Worm (Caenorhabditis elegans): ENCODE results near the gene Y53C12A.3.

The Y53C12A.3 gene

ce11 chrII:9686663-9687193 is 19.3 kb downstream of the Y53C12A.3 start, which contains the start of gene ZK1320.9 (continued):
- no peak for TF ChIP-seq ceh-44 (GFP tag; IDR thresholded peaks at IDR 0.05)
- peak; percentile 76 for TF ChIP-seq nhr-76 (tag; optimal IDR thresholded peaks at IDR 0.05)
- TF ChIP-seq jun-1 (tag; optimal IDR thresholded peaks at IDR 0.05), result no peak
- TF ChIP-seq nhr-6 (tag; optimal IDR thresholded peaks at IDR 0.05), result no peak
- no peak for TF ChIP-seq ZK337.2 (GFP tag; IDR thresholded peaks at IDR 0.05)
- TF ChIP-seq aly-2 (tag; optimal IDR thresholded peaks at IDR 0.05), result no peak
- no peak for TF ChIP-seq unc-39 (tag; optimal IDR thresholded peaks at IDR 0.05)
- no peak for TF ChIP-seq mxl-3 (GFP tag; optimal IDR thresholded peaks at IDR 0.05)
- TF ChIP-seq pha-4 (GFP tag; IDR thresholded peaks at IDR 0.05), result no peak
- TF ChIP-seq pha-4 (tag; optimal IDR thresholded peaks at IDR 0.05), result peak; percentile 24
- no peak for TF ChIP-seq daf-16 (GFP tag; optimal IDR thresholded peaks at IDR 0.05)
- TF ChIP-seq daf-16 (tag; optimal IDR thresholded peaks at IDR 0.05), result peak; percentile 54
- TF ChIP-seq Y105C5A.15 (GFP tag; IDR thresholded peaks at IDR 0.05), result no peak
- no peak for TF ChIP-seq nhr-42 (GFP tag; IDR thresholded peaks at IDR 0.05)
- no peak for TF ChIP-seq daf-19 (GFP tag; conservative IDR thresholded peaks at IDR 0.05)
- no peak for TF ChIP-seq lin-13 (GFP tag; optimal IDR thresholded peaks at IDR 0.05)

- TF ChIP-seq T26A8.4 (GFP tag; IDR thresholded peaks at IDR 0.05) (0 out of 2 replicates have a peak, but pooled peaks have one; percentile 24), nhr-76 (tag; optimal IDR thresholded peaks at IDR 0.05) (no peak), unc-62 (GFP tag; optimal IDR thresholded peaks at IDR 0.05 in 1 of 2) (peak in 1 of 2 experiments; percentile 52), unc-62 (tag; optimal IDR thresholded peaks at IDR 0.05) (no peak)
Observed at ce11 chrII:9684175-9684574, 21.9 kb downstream of the Y53C12A.3 start.

ce11 chrII:9682044-9682443 is 24.0 kb downstream of the Y53C12A.3 start:
- TF ChIP-seq mes-2 (tag; optimal IDR thresholded peaks at IDR 0.05; ENCODE audit: poor library complexity, severe bottlenecking) (no peak), fkh-10 (GFP tag; optimal IDR thresholded peaks at IDR 0.05) (peak; percentile 18), F44E2.7 (GFP tag; IDR thresholded peaks at IDR 0.05) (no peak)

ce11 chrII:9680493-9680892 is 25.5 kb downstream of the Y53C12A.3 start, which contains the start of gene ZK1320.13:
TSS of gene ZK1320.13 (plus strand) at chrII:9680793.
- no peak for TF ChIP-seq duxl-1 (tag; optimal IDR thresholded peaks at IDR 0.05; ENCODE audit: poor library complexity)
- TF ChIP-seq cey-2 (tag; optimal IDR thresholded peaks at IDR 0.05; ENCODE audit: borderline replicate concordance, insufficient read depth), result no peak
- TF ChIP-seq daf-16 (GFP tag; optimal IDR thresholded peaks at IDR 0.05), result no peak
- no peak for TF ChIP-seq daf-16 (tag; optimal IDR thresholded peaks at IDR 0.05)
- TF ChIP-seq egl-43 (GFP tag; IDR thresholded peaks at IDR 0.05), result no peak
- no peak for TF ChIP-seq Y5F2A.4 (GFP tag; optimal IDR thresholded peaks at IDR 0.05)
- no peak for TF ChIP-seq mdl-1 (tag; optimal IDR thresholded peaks at IDR 0.05)
- TF ChIP-seq nhr-77 (tag; optimal IDR thresholded peaks at IDR 0.05), result no peak
- no peak for TF ChIP-seq ztf-11 (tag; optimal IDR thresholded peaks at IDR 0.05)
- no peak for TF ChIP-seq lin-29 (GFP tag; IDR thresholded peaks at IDR 0.05)
- no peak for TF ChIP-seq Y48G9A.11 (GFP tag; IDR thresholded peaks at IDR 0.05)
- TF ChIP-seq nhr-6 (tag; optimal IDR thresholded peaks at IDR 0.05), result no peak
- TF ChIP-seq rbr-2 (tag; optimal IDR thresholded peaks at IDR 0.05), result no peak
- no peak for TF ChIP-seq ceh-20 (GFP tag; IDR thresholded peaks at IDR 0.05)
- TF ChIP-seq spr-3 (GFP tag; optimal IDR thresholded peaks at IDR 0.05), result no peak
- no peak for TF ChIP-seq jun-1 (tag; optimal IDR thresholded peaks at IDR 0.05)
- no peak for TF ChIP-seq mxl-3 (GFP tag; optimal IDR thresholded peaks at IDR 0.05)
- TF ChIP-seq F26F4.8 (GFP tag; conservative IDR thresholded peaks at IDR 0.05), result no peak
- no peak for TF ChIP-seq saeg-2 (GFP tag; IDR thresholded peaks at IDR 0.05)
- no peak for TF ChIP-seq Y105C5A.15 (GFP tag; IDR thresholded peaks at IDR 0.05)
- no peak for TF ChIP-seq nhr-25 (tag; optimal IDR thresholded peaks at IDR 0.05; ENCODE audit: borderline replicate concordance, insufficient read depth)
